Fruit fly (Drosophila melanogaster) whole organism, embryonic: Measurements from ENCODE around the gene CG32639.

ENCODE experiments used
- ATbp ChIP-seq: fragments of 200-800 bp; sonication (Bioruptor generic); optimal IDR thresholded peaks from 2 replicates; lab custom pipeline; 2017; ENCODE audit warnings: missing biosample characterization, mild to moderate bottlenecking, missing genetic modification characterization, missing genetic modification reagents
- Awh ChIP-seq: fragments of 200-800 bp; sonication (Bioruptor generic); IDR thresholded peaks from 2 replicates; pipeline ENCODE4, ENCODE4 v1.3.6; 2022; ENCODE audit warnings: missing biosample characterization, missing genetic modification characterization
- BtbVII ChIP-seq: fragments of 200-800 bp; sonication (Bioruptor generic); optimal IDR thresholded peaks from 3 replicates; lab custom pipeline; 2017; ENCODE audit warnings: missing biosample characterization, mild to moderate bottlenecking, missing genetic modification characterization
- CG11504 ChIP-seq: fragments of 200-800 bp; sonication (Bioruptor generic); optimal IDR thresholded peaks from 3 replicates; lab custom pipeline; 2019; ENCODE audit warnings: missing biosample characterization, mild to moderate bottlenecking, missing genetic modification characterization, moderate library complexity
- CG11560 ChIP-seq: fragments of 200-800 bp; sonication (Bioruptor generic); IDR thresholded peaks from 3 replicates; pipeline ENCODE4 v1.3.6; 2022; ENCODE audit warnings: missing biosample characterization, missing genetic modification characterization
- CG14667 ChIP-seq: fragments of 200-800 bp; sonication (Bioruptor generic); IDR thresholded peaks from 2 replicates; pipeline ENCODE4 v1.3.6; 2022; ENCODE audit warnings: missing biosample characterization, missing genetic modification characterization
- CG1529 ChIP-seq: fragments of 200-800 bp; sonication (Bioruptor generic); optimal IDR thresholded peaks from 3 replicates; lab custom pipeline; 2018; ENCODE audit warnings: missing biosample characterization, missing genetic modification characterization
- CG1792 ChIP-seq: fragments of 200-800 bp; sonication (Bioruptor generic); optimal IDR thresholded peaks from 2 replicates; lab custom pipeline; 2016; ENCODE audit warnings: missing biosample characterization, missing genetic modification characterization
- CG18599 ChIP-seq: fragments of 200-800 bp; sonication (Bioruptor generic); optimal IDR thresholded peaks from 3 replicates; lab custom pipeline; 2017; ENCODE audit warnings: missing biosample characterization, missing genetic modification characterization, mild to moderate bottlenecking, moderate library complexity, missing genetic modification reagents
- CG18764 ChIP-seq: fragments of 200-800 bp; sonication (Bioruptor generic); optimal IDR thresholded peaks from 3 replicates; lab custom pipeline; 2016; ENCODE audit warnings: missing biosample characterization, missing genetic modification characterization
- CG2120 ChIP-seq: fragments of 200-800 bp; sonication (Bioruptor generic); optimal IDR thresholded peaks from 3 replicates; lab custom pipeline; 2016; ENCODE audit warnings: missing biosample characterization, missing genetic modification characterization
- CG42726 ChIP-seq: fragments of 200-800 bp; sonication (Bioruptor generic); IDR thresholded peaks from 2 replicates; pipeline ENCODE4 v1.3.6; 2022; ENCODE audit warnings: missing biosample characterization, missing genetic modification characterization; ENCODE audit not compliant: partially characterized antibody
- CG43689 ChIP-seq: fragments of 200-800 bp; sonication (Bioruptor generic); IDR thresholded peaks from 2 replicates; pipeline ENCODE4 v1.3.6; 2022; ENCODE audit warnings: missing biosample characterization, missing genetic modification characterization
- CG6175 ChIP-seq: fragments of 200-800 bp; sonication (Bioruptor generic); IDR thresholded peaks from 3 replicates; pipeline ENCODE4 v1.3.6; 2022; ENCODE audit warnings: missing biosample characterization, missing genetic modification characterization
- CG6765 ChIP-seq: fragments of 200-800 bp; sonication (Bioruptor generic); optimal IDR thresholded peaks from 3 replicates; lab custom pipeline; 2017; ENCODE audit warnings: missing biosample characterization, mild to moderate bottlenecking, missing genetic modification characterization
- CG7839 ChIP-seq: fragments of 200-800 bp; sonication (Bioruptor generic); optimal IDR thresholded peaks from 3 replicates; lab custom pipeline; 2018; ENCODE audit warnings: missing biosample characterization, mild to moderate bottlenecking, missing genetic modification characterization, moderate library complexity
- CG7963 ChIP-seq: fragments of 200-800 bp; sonication (Bioruptor generic); IDR thresholded peaks from 3 replicates; pipeline ENCODE4 v1.3.6; 2022; ENCODE audit warnings: missing biosample characterization, missing genetic modification characterization; ENCODE audit not compliant: partially characterized antibody
- CG8924 ChIP-seq: fragments of 200-800 bp; optimal IDR thresholded peaks from 3 replicates; lab custom pipeline; 2019; ENCODE audit warnings: missing biosample characterization, mild to moderate bottlenecking, missing genetic modification characterization, moderate library complexity
- Eip74EF ChIP-seq, 2 experiments: fragments of 200-800 bp in 1 of 2; fragments of >200 bp in 1 of 2; sonication (Bioruptor generic) in 1 of 2; optimal IDR thresholded peaks; 2 replicates each; lab custom pipeline; 2017 to 2019; ENCODE audit warnings: missing biosample characterization in 2 of 2, missing genetic modification characterization in 2 of 2, mild to moderate bottlenecking in 1 of 2, moderate library complexity in 1 of 2
- Ets65A ChIP-seq: fragments of 200-800 bp; sonication (Bioruptor generic); peaks from one replicate; lab custom pipeline; 2016; ENCODE audit warnings: missing biosample characterization, missing genetic modification characterization
- Fer3 ChIP-seq: fragments of 200-800 bp; sonication (Bioruptor generic); optimal IDR thresholded peaks from 2 replicates; lab custom pipeline; 2018; ENCODE audit warnings: missing biosample characterization, mild to moderate bottlenecking, missing genetic modification characterization, moderate library complexity
- H2.0 ChIP-seq: fragments of 200-800 bp; sonication (Bioruptor generic); IDR thresholded peaks from 2 replicates; pipeline ENCODE4 v1.3.6; 2022; ENCODE audit warnings: missing biosample characterization, missing genetic modification characterization
- Hey ChIP-seq: fragments of 200-800 bp; sonication (Bioruptor generic); optimal IDR thresholded peaks from 3 replicates; lab custom pipeline; 2018; ENCODE audit warnings: missing biosample characterization, mild to moderate bottlenecking, missing genetic modification characterization
- Lhr ChIP-seq: fragments of 200-800 bp; sonication (Bioruptor generic); optimal IDR thresholded peaks from 3 replicates; lab custom pipeline; 2017; ENCODE audit warnings: mild to moderate bottlenecking, missing biosample characterization, missing genetic modification reagents, missing genetic modification characterization
- NC2α ChIP-seq: fragments of 200-800 bp; sonication (Bioruptor generic); optimal IDR thresholded peaks from 2 replicates; lab custom pipeline; 2016; ENCODE audit warnings: missing biosample characterization, missing genetic modification characterization
- NFAT ChIP-seq: fragments of 200-800 bp; sonication (Bioruptor generic); IDR thresholded peaks from 2 replicates; pipeline ENCODE4 v1.3.6; 2022; ENCODE audit warnings: missing biosample characterization, missing genetic modification characterization
- Nf-YA ChIP-seq: fragments of 200-800 bp; sonication (Bioruptor generic); IDR thresholded peaks from 2 replicates; pipeline ENCODE4 v1.3.6; 2022; ENCODE audit warnings: missing biosample characterization, missing genetic modification characterization
- Sry-β ChIP-seq: fragments of 200-800 bp; sonication (Bioruptor generic); optimal IDR thresholded peaks from 2 replicates; lab custom pipeline; 2018; ENCODE audit warnings: missing biosample characterization, mild to moderate bottlenecking, missing genetic modification characterization, moderate library complexity
- TFAM ChIP-seq: fragments of 200-800 bp; sonication (Bioruptor generic); optimal IDR thresholded peaks from 2 replicates; lab custom pipeline; 2017; ENCODE audit warnings: missing biosample characterization, missing genetic modification characterization, inconsistent platforms
- Taf1 ChIP-seq: fragments of 200-800 bp; sonication (Bioruptor generic); IDR thresholded peaks from 2 replicates; pipeline ENCODE4 v1.3.6; 2022; ENCODE audit warnings: missing biosample characterization, missing genetic modification characterization
- bcd ChIP-seq: fragments of 200-800 bp; sonication (Bioruptor generic); optimal IDR thresholded peaks from 2 replicates; lab custom pipeline; 2017; ENCODE audit warnings: missing biosample characterization, mild to moderate bottlenecking, missing genetic modification characterization
- dm ChIP-seq: fragments of 200-800 bp; sonication (Bioruptor generic); optimal IDR thresholded peaks from 3 replicates; lab custom pipeline; 2016; ENCODE audit warnings: missing biosample characterization, missing genetic modification characterization
- ftz-f1 ChIP-seq: fragments of 200-800 bp; sonication (Bioruptor generic); optimal IDR thresholded peaks from 2 replicates; lab custom pipeline; 2016; ENCODE audit warnings: missing biosample characterization, missing genetic modification characterization
- gem ChIP-seq: fragments of 200-800 bp; sonication (Bioruptor generic); optimal IDR thresholded peaks from 2 replicates; lab custom pipeline; 2019; ENCODE audit warnings: missing biosample characterization, mild to moderate bottlenecking, missing genetic modification characterization, moderate library complexity
- gfzf ChIP-seq: fragments of 200-800 bp; sonication (Bioruptor generic); optimal IDR thresholded peaks from 2 replicates; lab custom pipeline; 2016; ENCODE audit warnings: missing biosample characterization, mild to moderate bottlenecking, missing genetic modification characterization, moderate library complexity
- h ChIP-seq: fragments of >200 bp; optimal IDR thresholded peaks from 2 replicates; lab custom pipeline; 2017
- maf-S ChIP-seq: fragments of 200-800 bp; sonication (Bioruptor generic); optimal IDR thresholded peaks from 2 replicates; lab custom pipeline; 2016; ENCODE audit warnings: missing biosample characterization, missing genetic modification characterization
- mirr ChIP-seq: fragments of 200-800 bp; sonication (Bioruptor generic); optimal IDR thresholded peaks from 3 replicates; lab custom pipeline; 2018; ENCODE audit warnings: missing biosample characterization, mild to moderate bottlenecking, missing genetic modification characterization
- nmo ChIP-seq: fragments of 200-800 bp; sonication (Bioruptor generic); optimal IDR thresholded peaks from 2 replicates; lab custom pipeline; 2018; ENCODE audit warnings: missing biosample characterization, mild to moderate bottlenecking, missing genetic modification characterization, moderate library complexity
- org-1 ChIP-seq: fragments of 200-800 bp; sonication (Bioruptor generic); optimal IDR thresholded peaks from 2 replicates; lab custom pipeline; 2017; ENCODE audit warnings: missing biosample characterization, missing genetic modification characterization
- pfk ChIP-seq: fragments of 200-800 bp; sonication (Bioruptor generic); optimal IDR thresholded peaks from 2 replicates; lab custom pipeline; 2018; ENCODE audit warnings: missing biosample characterization, mild to moderate bottlenecking, missing genetic modification characterization, moderate library complexity
- phol ChIP-seq: fragments of 200-800 bp; sonication (Bioruptor generic); optimal IDR thresholded peaks from 3 replicates; lab custom pipeline; 2018; ENCODE audit warnings: missing biosample characterization, mild to moderate bottlenecking, missing genetic modification characterization, moderate library complexity
- salm ChIP-seq: fragments of 200-800 bp; sonication (Bioruptor generic); optimal IDR thresholded peaks from 2 replicates; lab custom pipeline; 2018; ENCODE audit warnings: missing biosample characterization, mild to moderate bottlenecking, missing genetic modification characterization
- schlank ChIP-seq: fragments of 200-800 bp; sonication (Bioruptor generic); optimal IDR thresholded peaks from 2 replicates; lab custom pipeline; 2018; ENCODE audit warnings: missing biosample characterization, mild to moderate bottlenecking, missing genetic modification characterization
- scrt ChIP-seq: fragments of 200-800 bp; sonication (Bioruptor generic); optimal IDR thresholded peaks from 2 replicates; lab custom pipeline; 2018; ENCODE audit warnings: missing biosample characterization, mild to moderate bottlenecking, missing genetic modification characterization, moderate library complexity
- shn ChIP-seq: fragments of 200-800 bp; sonication (Bioruptor generic); optimal IDR thresholded peaks from 3 replicates; lab custom pipeline; 2016; ENCODE audit warnings: missing biosample characterization, missing genetic modification characterization
- sim ChIP-seq: fragments of 200-800 bp; sonication (Bioruptor generic); IDR thresholded peaks from 2 replicates; pipeline ENCODE4 v1.3.6; 2022; ENCODE audit warnings: missing biosample characterization, missing genetic modification characterization
- sisA ChIP-seq: fragments of 200-800 bp; sonication (Bioruptor generic); IDR thresholded peaks from 2 replicates; pipeline ENCODE4 v1.3.6; 2022; ENCODE audit warnings: missing biosample characterization, missing genetic modification characterization
- so ChIP-seq: fragments of 200-800 bp; sonication (Bioruptor generic); IDR thresholded peaks from 3 replicates; pipeline ENCODE4 v1.3.6; 2022; ENCODE audit warnings: missing biosample characterization, missing genetic modification characterization
- tna ChIP-seq: fragments of 200-800 bp; sonication (Bioruptor generic); IDR thresholded peaks from 2 replicates; pipeline ENCODE4 v1.3.6; 2022; ENCODE audit warnings: missing biosample characterization, missing genetic modification characterization; ENCODE audit not compliant: partially characterized antibody
- zfh1 ChIP-seq: fragments of 200-800 bp; sonication (Bioruptor generic); IDR thresholded peaks from 3 replicates; pipeline ENCODE4 v1.3.6; 2022; ENCODE audit warnings: missing biosample characterization, missing genetic modification characterization
- zfh2 ChIP-seq: fragments of 200-800 bp; sonication (Bioruptor generic); optimal IDR thresholded peaks from 2 replicates; lab custom pipeline; 2016; ENCODE audit warnings: missing biosample characterization, missing genetic modification characterization

The CG32639 gene

dm6 chrX:13281244-13281877 lies 45.0 kb upstream of the CG32639 start (continued):
- TF ChIP-seq maf-S (peak; percentile 9), zfh2 (GFP tag; lab: Kevin White, UChicago) (peak; percentile 1), org-1 (GFP tag; lab: Kevin White, UChicago) (peak; percentile 15), NFAT (GFP tag; lab: Robert Waterston, UW) (no peak), shn (GFP tag; lab: Kevin White, UChicago) (no peak), sim (no peak), Nf-YA (GFP tag; lab: Robert Waterston, UW) (no peak), Hey (tag; lab: Kevin White, UChicago) (no peak), CG11560 (no peak), zfh1 (GFP tag; lab: Robert Waterston, UW) (no peak), Sry-β (GFP tag; lab: Kevin White, UChicago) (no peak), pfk (no peak), CG6175 (GFP tag; lab: Robert Waterston, UW) (no peak), ATbp (GFP tag; lab: Kevin White, UChicago) (no peak), sisA (GFP tag; lab: Robert Waterston, UW) (peak; percentile 14; the same call in 1 of the 2 replicates), CG18599 (GFP tag; lab: Kevin White, UChicago) (no peak), CG18764 (GFP tag; lab: Kevin White, UChicago) (no peak), mirr (GFP tag; lab: Kevin White, UChicago) (no peak), TFAM (no peak), CG6765 (GFP tag; lab: Kevin White, UChicago) (peak; percentile 26), CG1529 (GFP tag; lab: Kevin White, UChicago) (no peak), CG7839 (tag; lab: Kevin White, UChicago) (peak; percentile 9), BtbVII (GFP tag; lab: Kevin White, UChicago) (peak; percentile 39), Ets65A (peak; percentile 36), CG14667 (no peak), dm (no peak), gfzf (no peak), CG43689 (GFP tag; lab: Robert Waterston, UW) (no peak), so (GFP tag; lab: Robert Waterston, UW) (no peak), CG1792 (GFP tag; lab: Kevin White, UChicago) (no peak), scrt (peak; percentile 48), phol (tag; lab: Kevin White, UChicago) (no peak)
- TF ChIP-seq, all 482 proteins: peak for 30

- TF ChIP-seq nmo (GFP tag; lab: Kevin White, UChicago) = peak; percentile 10
- no peak for TF ChIP-seq tna
- no peak for TF ChIP-seq CG42726 (GFP tag; lab: Robert Waterston, UW)
- TF ChIP-seq bcd (GFP tag; lab: Kevin White, UChicago) = no peak
- TF ChIP-seq Eip74EF (GFP tag; optimal IDR thresholded peaks at IDR 0.05; lab: Kevin White, UChicago) = no peak
- peak; percentile 15 for TF ChIP-seq gem (tag; lab: Kevin White, UChicago)
- TF ChIP-seq schlank (tag; lab: Kevin White, UChicago) = no peak
- no peak for TF ChIP-seq NC2α
- TF ChIP-seq CG2120 (GFP tag; lab: Kevin White, UChicago) = no peak
- TF ChIP-seq CG11504 (tag; lab: Kevin White, UChicago) = peak; percentile 33
- TF ChIP-seq ftz-f1 = no peak
- TF ChIP-seq CG8924 (tag; lab: Kevin White, UChicago) = no peak
- TF ChIP-seq H2.0 = no peak
- no peak for TF ChIP-seq Awh (GFP tag; lab: Robert Waterston, UW)
- TF ChIP-seq CG7963 (GFP tag; lab: Robert Waterston, UW) = no peak
- no peak for TF ChIP-seq Lhr
- no peak for TF ChIP-seq salm (tag; lab: Kevin White, UChicago)
- TF ChIP-seq h (lab: Kevin White, UChicago) = no peak
- TF ChIP-seq Taf1 = no peak
- no peak for TF ChIP-seq Fer3 (tag; lab: Kevin White, UChicago)
Observed at dm6 chrX:13280738-13281137, 44.4 kb upstream of the CG32639 start.
